Worm (Caenorhabditis elegans): Measurements from ENCODE around the gene sre-44.

ce11 chrII:13972199-13972598, 22.8 kb downstream of the sre-44 start:
- TF ChIP-seq lin-13 (tag; optimal IDR thresholded peaks at IDR 0.05), result no peak
- TF ChIP-seq cnd-1 (tag; optimal IDR thresholded peaks at IDR 0.05), result no peak
- TF ChIP-seq nhr-28 (tag; optimal IDR thresholded peaks at IDR 0.05), result no peak
- TF ChIP-seq elt-3 (tag; optimal IDR thresholded peaks at IDR 0.05), result no peak
- TF ChIP-seq nhr-237 (tag; optimal IDR thresholded peaks at IDR 0.05), result no peak
- no peak for TF ChIP-seq elt-1 (tag; optimal IDR thresholded peaks at IDR 0.05; ENCODE audit: borderline replicate concordance, insufficient read depth)
- no peak for TF ChIP-seq sptf-1 (tag; optimal IDR thresholded peaks at IDR 0.05)
- TF ChIP-seq tbx-8 (GFP tag; optimal IDR thresholded peaks at IDR 0.05), result no peak
- TF ChIP-seq drap-1 (GFP tag; optimal IDR thresholded peaks at IDR 0.05), result no peak
- TF ChIP-seq mab-5 (tag; optimal IDR thresholded peaks at IDR 0.05), result no peak
- no peak for TF ChIP-seq ceh-43 (GFP tag; optimal IDR thresholded peaks at IDR 0.05)
- no peak for TF ChIP-seq blmp-1 (tag; optimal IDR thresholded peaks at IDR 0.05)
- TF ChIP-seq pha-4 (tag; optimal IDR thresholded peaks at IDR 0.05), result no peak

Measured in whole organism, mixed stage, embryonic.